Worm (Caenorhabditis elegans) whole organism, late embryonic: ENCODE measurements around the gene K09C4.7.

Experiments used
- C08G9.2 ChIP-seq: sonication (generic microtip); optimal IDR thresholded peaks from 2 replicates; lab custom pipeline; 2016; ENCODE audit warnings: mild to moderate bottlenecking, missing genetic modification characterization, moderate library complexity, missing compliant biosample characterization
- F13H6.1 ChIP-seq: sonication (generic microtip); optimal IDR thresholded peaks from 2 replicates; lab custom pipeline; 2016; ENCODE audit warnings: missing genetic modification characterization, missing compliant biosample characterization
- K09A11.1 ChIP-seq: sonication (generic microtip); optimal IDR thresholded peaks from 2 replicates; lab custom pipeline; 2017; ENCODE audit warnings: antibody characterized with exemption, mild to moderate bottlenecking, missing genetic modification characterization, missing compliant biosample characterization; ENCODE audit not compliant: insufficient read depth
- ceh-9 ChIP-seq: sonication (generic microtip); optimal IDR thresholded peaks from 2 replicates; lab custom pipeline; 2016; ENCODE audit warnings: mild to moderate bottlenecking, missing genetic modification characterization, inconsistent platforms, missing compliant biosample characterization
- dmd-4 ChIP-seq: sonication (generic microtip); optimal IDR thresholded peaks from 2 replicates; lab custom pipeline; 2016; ENCODE audit warnings: borderline replicate concordance, missing genetic modification characterization, missing compliant biosample characterization
- ets-4 ChIP-seq: sonication (generic microtip); optimal IDR thresholded peaks from 2 replicates; lab custom pipeline; 2016; ENCODE audit warnings: missing genetic modification characterization, missing compliant biosample characterization
- fkh-6 ChIP-seq: sonication (generic microtip); optimal IDR thresholded peaks from 2 replicates; lab custom pipeline; 2016; ENCODE audit warnings: missing genetic modification characterization, missing compliant biosample characterization
- gmeb-2 ChIP-seq: sonication (generic microtip); optimal IDR thresholded peaks from 2 replicates; lab custom pipeline; 2016; ENCODE audit warnings: missing genetic modification characterization, inconsistent platforms, missing compliant biosample characterization
- lin-11 ChIP-seq: fragments of 200-800 bp; sonication (Bioruptor generic); optimal IDR thresholded peaks from 2 replicates; lab custom pipeline; 2018; ENCODE audit warnings: mild to moderate bottlenecking, missing genetic modification characterization, missing compliant biosample characterization
- pha-4 ChIP-seq: fragments of 150-350 bp; optimal IDR thresholded peaks from 2 replicates; lab custom pipeline; 2018; ENCODE audit warnings: missing biosample characterization, missing genetic modification reagents, missing genetic modification characterization
- sox-2 ChIP-seq: fragments of 200-800 bp; sonication (Bioruptor generic); IDR thresholded peaks from 2 replicates; pipeline ENCODE4 v1.3.6; 2022; ENCODE audit warnings: missing genetic modification reagents, missing genetic modification characterization, missing compliant biosample characterization
- tbx-2 ChIP-seq: sonication (generic microtip); optimal IDR thresholded peaks from 2 replicates; lab custom pipeline; 2016; ENCODE audit warnings: missing genetic modification characterization, missing compliant biosample characterization
- ztf-16 ChIP-seq: sonication (generic microtip); optimal IDR thresholded peaks from 2 replicates; lab custom pipeline; 2017; ENCODE audit warnings: missing genetic modification characterization, missing compliant biosample characterization

ce11 chrX:3291948-3292347 lies 19.3 kb downstream of the K09C4.7 start:
- TF ChIP-seq ceh-9 (tag; lab: Kevin White, UChicago): no peak
- TF ChIP-seq pha-4 (tag; lab: Kevin White, UChicago): no peak
- no peak for TF ChIP-seq ets-4 (tag; lab: Kevin White, UChicago)
- no peak for TF ChIP-seq ztf-16 (tag; lab: Kevin White, UChicago)
- no peak for TF ChIP-seq dmd-4 (tag; lab: Kevin White, UChicago)
- no peak for TF ChIP-seq fkh-6 (tag; lab: Kevin White, UChicago)
- TF ChIP-seq K09A11.1 (tag; lab: Kevin White, UChicago): no peak
- no peak for TF ChIP-seq tbx-2 (tag; lab: Kevin White, UChicago)
- TF ChIP-seq F13H6.1 (tag; lab: Kevin White, UChicago): no peak
- no peak for TF ChIP-seq sox-2 (GFP tag; lab: Robert Waterston, UW)
- no peak for TF ChIP-seq gmeb-2 (tag; lab: Kevin White, UChicago)
- no peak for TF ChIP-seq lin-11
- TF ChIP-seq C08G9.2 (tag; lab: Kevin White, UChicago): no peak
